Worm (Caenorhabditis elegans) whole organism, L4 larva: ENCODE measurements around the gene C13A2.9.

Source experiments
- R02D3.7 ChIP-seq: fragments of 150-350 bp; sonication (generic microtip); optimal IDR thresholded peaks from 3 replicates; lab custom pipeline; 2014; ENCODE audit warnings: missing biosample characterization, missing genetic modification characterization
- mdl-1 ChIP-seq, 2 experiments: fragments of 150-350 bp in 1 of 2; sonication (generic microtip) in 1 of 2; optimal IDR thresholded peaks; 2 replicates each; lab custom pipeline; 2014 to 2017; ENCODE audit warnings: missing biosample characterization in 2 of 2, missing genetic modification characterization in 2 of 2
- mep-1 ChIP-seq: fragments of 150-350 bp; sonication (generic microtip); optimal IDR thresholded peaks from 3 replicates; lab custom pipeline; 2014; ENCODE audit warnings: missing biosample characterization, missing genetic modification characterization
- mxl-3 ChIP-seq: fragments of 200-800 bp; sonication (Bioruptor generic); optimal IDR thresholded peaks from 2 replicates; lab custom pipeline; 2018; ENCODE audit warnings: mild to moderate bottlenecking, missing genetic modification characterization, missing compliant biosample characterization
- nhr-10 ChIP-seq: fragments of 150-350 bp; optimal IDR thresholded peaks from 2 replicates; lab custom pipeline; 2014; ENCODE audit warnings: missing biosample characterization, missing genetic modification characterization

DNA sequence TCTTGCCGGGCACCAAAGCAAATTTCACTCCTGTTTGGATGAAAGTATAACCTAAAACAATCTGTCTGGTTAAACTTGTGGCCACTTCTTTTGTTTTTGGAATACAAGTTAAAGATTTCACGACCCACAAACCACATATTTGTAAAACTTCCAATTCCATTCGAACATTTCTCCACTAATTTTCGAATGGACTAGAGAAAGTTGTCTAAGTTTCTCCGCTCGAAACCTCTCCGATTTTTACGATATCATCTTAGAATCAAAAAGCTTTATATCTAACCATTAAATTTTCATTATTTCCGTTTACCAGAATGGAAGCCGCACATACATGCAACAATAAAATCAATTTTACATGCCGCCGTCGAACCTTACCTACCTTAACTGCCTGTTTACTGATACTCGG is 34.5 kb upstream of the C13A2.9 start, which contains the start of gene F07G11.3:
- no peak for TF ChIP-seq mep-1 (tag; lab: Kevin White, UChicago)
- TF ChIP-seq nhr-10: no peak
- no peak for TF ChIP-seq R02D3.7 (tag; lab: Kevin White, UChicago)
- TF ChIP-seq mdl-1 (tag; optimal IDR thresholded peaks at IDR 0.05; lab: Kevin White, UChicago): no peak
- no peak for TF ChIP-seq mxl-3 (GFP tag; lab: Kevin White, UChicago)
